Worm (Caenorhabditis elegans): ENCODE measurements around the gene tsn-1.

- TF ChIP-seq nhr-129 (tag; optimal IDR thresholded peaks at IDR 0.05) (no peak), blmp-1 (tag; optimal IDR thresholded peaks at IDR 0.05; ENCODE audit: insufficient read depth) (no peak), egl-27 (tag; optimal IDR thresholded peaks at IDR 0.05) (no peak), elt-3 (tag; optimal IDR thresholded peaks at IDR 0.05) (no peak), ceh-16 (tag; optimal IDR thresholded peaks at IDR 0.05) (no peak)
These were observed 30.0 kb downstream of the tsn-1 start for ce11 chrII:4736585-4736984.

Data from whole organism, L2 larva.